Worm (Caenorhabditis elegans) whole organism, L2 larva: ENCODE data around the gene R03C1.1.

ENCODE experiments used
- F13H6.1 ChIP-seq: sonication (generic microtip); optimal IDR thresholded peaks from 2 replicates; lab custom pipeline; 2016; ENCODE audit warnings: missing genetic modification characterization, missing compliant biosample characterization
- Y55F3AM.14 ChIP-seq: fragments of 200-800 bp; sonication (Bioruptor generic); optimal IDR thresholded peaks from 2 replicates; lab custom pipeline; 2018; ENCODE audit warnings: mild to moderate bottlenecking, missing genetic modification characterization, missing compliant biosample characterization
- elt-3 ChIP-seq: sonication (generic microtip); optimal IDR thresholded peaks from 2 replicates; lab custom pipeline; 2017; ENCODE audit warnings: missing biosample characterization, missing genetic modification characterization
- fos-1 ChIP-seq: fragments of 150-350 bp; optimal IDR thresholded peaks from 2 replicates; lab custom pipeline; 2014; ENCODE audit warnings: missing biosample characterization, missing genetic modification characterization
- lin-11 ChIP-seq: fragments of 150-350 bp; sonication (generic microtip); optimal IDR thresholded peaks from 2 replicates; lab custom pipeline; 2014; ENCODE audit warnings: missing biosample characterization, missing genetic modification characterization, inconsistent platforms, mixed read lengths
- nhr-10 ChIP-seq: sonication (generic microtip); optimal IDR thresholded peaks from 2 replicates; lab custom pipeline; 2017; ENCODE audit warnings: missing biosample characterization, missing genetic modification characterization
- skn-1 ChIP-seq: sonication (generic microtip); optimal IDR thresholded peaks from 2 replicates; lab custom pipeline; 2017; ENCODE audit warnings: missing biosample characterization, missing genetic modification characterization
- zag-1 ChIP-seq: fragments of 150-350 bp; optimal IDR thresholded peaks from 2 replicates; lab custom pipeline; 2014; ENCODE audit warnings: missing biosample characterization, missing genetic modification characterization
- ztf-4 ChIP-seq: fragments of 150-350 bp; optimal IDR thresholded peaks from 2 replicates; lab custom pipeline; 2014; ENCODE audit warnings: missing biosample characterization, missing genetic modification characterization

ce11 chrII:14910307-14910706 is at the start of gene R03C1.1:
- TF ChIP-seq Y55F3AM.14 (GFP tag; lab: Kevin White, UChicago) (no peak), zag-1 (tag; lab: Kevin White, UChicago) (no peak), F13H6.1 (tag; lab: Kevin White, UChicago) (no peak), lin-11 (tag; lab: Kevin White, UChicago) (no peak), nhr-10 (tag; lab: Kevin White, UChicago) (no peak), skn-1 (tag; lab: Kevin White, UChicago) (no peak), ztf-4 (tag; lab: Kevin White, UChicago) (no peak), fos-1 (tag; lab: Kevin White, UChicago) (no peak), elt-3 (tag; lab: Kevin White, UChicago) (no peak)
